Worm (Caenorhabditis elegans) whole organism, L3 larva: Measurements from ENCODE around the gene R10H10.3.

Experiments
- ama-1 ChIP-seq: fragments of 150-350 bp; optimal IDR thresholded peaks from 2 replicates; lab custom pipeline; 2018
- fkh-2 ChIP-seq: fragments of 150-350 bp; optimal IDR thresholded peaks from 2 replicates; lab custom pipeline; 2014; ENCODE audit warnings: missing biosample characterization, missing genetic modification reagents, missing genetic modification characterization
- jun-1 ChIP-seq: fragments of 150-350 bp; optimal IDR thresholded peaks from 2 replicates; lab custom pipeline; 2014; ENCODE audit warnings: missing biosample characterization, missing genetic modification reagents, missing genetic modification characterization
- lin-15B ChIP-seq: fragments of 150-350 bp; optimal IDR thresholded peaks from 2 replicates; lab custom pipeline; 2014; ENCODE audit warnings: missing biosample characterization, missing genetic modification characterization
- mdl-1 ChIP-seq: fragments of 150-350 bp; optimal IDR thresholded peaks from 2 replicates; lab custom pipeline; 2014; ENCODE audit warnings: missing biosample characterization, missing genetic modification characterization
- nhr-25 ChIP-seq: sonication (generic microtip); optimal IDR thresholded peaks from 2 replicates; lab custom pipeline; 2017; ENCODE audit warnings: missing biosample characterization, missing genetic modification characterization
- nhr-28 ChIP-seq: fragments of 150-350 bp; optimal IDR thresholded peaks from 2 replicates; lab custom pipeline; 2014; ENCODE audit warnings: missing biosample characterization, missing genetic modification characterization
- tbx-2 ChIP-seq: sonication (generic microtip); optimal IDR thresholded peaks from 2 replicates; lab custom pipeline; 2016; ENCODE audit warnings: mild to moderate bottlenecking, missing genetic modification characterization, missing compliant biosample characterization
- unc-62 ChIP-seq: fragments of 150-350 bp; sonication (generic microtip); optimal IDR thresholded peaks from 4 replicates; lab custom pipeline; 2014; ENCODE audit warnings: missing biosample characterization, missing genetic modification reagents, missing genetic modification characterization
- ztf-11 ChIP-seq: fragments of 150-350 bp; optimal IDR thresholded peaks from 2 replicates; lab custom pipeline; 2014; ENCODE audit warnings: missing biosample characterization, missing genetic modification characterization

DNA sequence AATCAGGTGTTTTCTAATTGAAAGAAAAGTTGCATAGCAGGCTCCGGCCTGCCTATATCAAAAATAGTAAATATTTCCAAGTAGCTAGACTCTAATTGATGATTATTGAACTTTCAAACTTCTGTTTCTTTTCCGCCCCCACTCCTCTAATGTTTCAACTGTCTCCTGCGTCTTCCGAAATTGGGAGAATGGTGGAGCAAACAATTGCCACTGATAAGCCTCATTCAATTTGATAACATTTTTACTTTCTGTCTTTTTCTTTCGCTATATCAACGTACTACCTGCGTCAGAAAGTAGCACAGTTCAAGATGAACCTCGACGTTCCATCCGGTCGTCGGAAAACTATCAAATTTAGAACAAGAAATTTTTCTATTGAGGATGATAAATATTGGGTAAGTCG is 50.6 kb downstream of the R10H10.3 start, which contains the start of gene F13B12.3:
- TF ChIP-seq lin-15B (tag; lab: Kevin White, UChicago) (no peak), fkh-2 (tag; lab: Kevin White, UChicago) (no peak), ama-1 (no peak), tbx-2 (tag; lab: Kevin White, UChicago) (no peak), nhr-28 (tag; lab: Kevin White, UChicago) (no peak), mdl-1 (no peak), ztf-11 (tag; lab: Kevin White, UChicago) (no peak), unc-62 (no peak), nhr-25 (tag; lab: Kevin White, UChicago) (no peak), jun-1 (no peak)
